Worm (Caenorhabditis elegans) whole organism, late embryonic: ENCODE results near the gene C07B5.3.

Source experiments
- K02D7.2 ChIP-seq: sonication (generic microtip); optimal IDR thresholded peaks from 2 replicates; lab custom pipeline; 2017; ENCODE audit warnings: mild to moderate bottlenecking, missing genetic modification characterization, missing compliant biosample characterization
- Y22D7AL.16 ChIP-seq: sonication (generic microtip); optimal IDR thresholded peaks from 2 replicates; lab custom pipeline; 2016; ENCODE audit warnings: missing genetic modification characterization, missing compliant biosample characterization
- ahr-1 ChIP-seq: sonication (generic microtip); optimal IDR thresholded peaks from 2 replicates; lab custom pipeline; 2016; ENCODE audit warnings: missing genetic modification characterization, missing compliant biosample characterization
- ama-1 ChIP-seq: fragments of 150-350 bp; optimal IDR thresholded peaks from 2 replicates; lab custom pipeline; 2014
- ceh-45 ChIP-seq: fragments of 200-800 bp; sonication (Bioruptor generic); IDR thresholded peaks from 2 replicates; pipeline ENCODE4 v1.3.6; 2022; ENCODE audit warnings: missing genetic modification reagents, missing genetic modification characterization, missing compliant biosample characterization
- elt-2 ChIP-seq: sonication (generic microtip); optimal IDR thresholded peaks from 2 replicates; lab custom pipeline; 2016; ENCODE audit warnings: missing genetic modification reagents, missing genetic modification characterization, missing compliant biosample characterization
- elt-4 ChIP-seq: sonication (generic microtip); optimal IDR thresholded peaks from 2 replicates; lab custom pipeline; 2016; ENCODE audit warnings: missing genetic modification characterization, missing compliant biosample characterization
- nhr-11 ChIP-seq: fragments of 150-350 bp; optimal IDR thresholded peaks from 2 replicates; lab custom pipeline; 2014; ENCODE audit warnings: missing biosample characterization, missing genetic modification characterization
- pax-1 ChIP-seq: fragments of 150-350 bp; optimal IDR thresholded peaks from 2 replicates; lab custom pipeline; 2014; ENCODE audit warnings: missing biosample characterization, missing genetic modification characterization
- pha-4 ChIP-seq: fragments of 150-350 bp; optimal IDR thresholded peaks from 2 replicates; lab custom pipeline; 2018; ENCODE audit warnings: missing biosample characterization, missing genetic modification reagents, missing genetic modification characterization
- pqm-1 ChIP-seq: sonication (generic microtip); optimal IDR thresholded peaks from 2 replicates; lab custom pipeline; 2016; ENCODE audit warnings: missing genetic modification characterization, missing compliant biosample characterization
- sox-4 ChIP-seq: sonication (generic microtip); optimal IDR thresholded peaks from 2 replicates; lab custom pipeline; 2017; ENCODE audit warnings: mild to moderate bottlenecking, missing genetic modification characterization, inconsistent platforms, missing compliant biosample characterization
- tbx-2 ChIP-seq: sonication (generic microtip); optimal IDR thresholded peaks from 2 replicates; lab custom pipeline; 2016; ENCODE audit warnings: missing genetic modification characterization, missing compliant biosample characterization
- ztf-16 ChIP-seq: sonication (generic microtip); optimal IDR thresholded peaks from 2 replicates; lab custom pipeline; 2017; ENCODE audit warnings: missing genetic modification characterization, missing compliant biosample characterization

- TF ChIP-seq ztf-16 (no peak), sox-4 (tag; lab: Kevin White, UChicago) (no peak), pax-1 (tag; lab: Kevin White, UChicago) (no peak), nhr-11 (tag; lab: Kevin White, UChicago) (no peak), K02D7.2 (tag; lab: Kevin White, UChicago) (no peak), pha-4 (tag; lab: Kevin White, UChicago) (no peak), Y22D7AL.16 (tag; lab: Kevin White, UChicago) (no peak), ceh-45 (no peak), elt-2 (tag; lab: Kevin White, UChicago) (no peak), tbx-2 (tag; lab: Kevin White, UChicago) (no peak), ahr-1 (tag; lab: Kevin White, UChicago) (no peak), elt-4 (tag; lab: Kevin White, UChicago) (no peak), ama-1 (lab: Kevin White, UChicago) (no peak), pqm-1 (tag; lab: Kevin White, UChicago) (no peak)
Measured at ce11 chrX:9552404-9552803, 29.4 kb upstream of the C07B5.3 start.
